Worm (Caenorhabditis elegans) whole organism, L3 larva: ENCODE results near the gene nspf-3.

ENCODE experiments used
- ceh-82 ChIP-seq: fragments of 150-350 bp; optimal IDR thresholded peaks from 2 replicates; lab custom pipeline; 2014; ENCODE audit warnings: missing biosample characterization, missing genetic modification characterization
- egl-27 ChIP-seq: sonication (generic microtip); optimal IDR thresholded peaks from 4 replicates; lab custom pipeline; 2017; ENCODE audit warnings: missing biosample characterization, missing genetic modification reagents, missing genetic modification characterization
- jun-1 ChIP-seq: fragments of 150-350 bp; optimal IDR thresholded peaks from 2 replicates; lab custom pipeline; 2014; ENCODE audit warnings: missing biosample characterization, missing genetic modification reagents, missing genetic modification characterization
- nhr-77 ChIP-seq: fragments of 150-350 bp; optimal IDR thresholded peaks from 2 replicates; lab custom pipeline; 2014; ENCODE audit warnings: missing biosample characterization, missing genetic modification characterization

ce11 chrII:2684208-2684607 lies 5.8 kb downstream of the nspf-3 start, which contains the start of gene ceh-87:
- TF ChIP-seq ceh-82 (tag; lab: Kevin White, UChicago): no peak
- no peak for TF ChIP-seq jun-1
- no peak for TF ChIP-seq egl-27 (tag; lab: Kevin White, UChicago)
- TF ChIP-seq nhr-77 (tag; lab: Kevin White, UChicago): no peak
